Worm (Caenorhabditis elegans) whole organism, mixed stage, embryonic: Measurements from ENCODE around the gene M01H9.10.

Source experiments
- M03D4.4 ChIP-seq: sonication (generic microtip); optimal IDR thresholded peaks from 2 replicates; lab custom pipeline; 2017; ENCODE audit warnings: mild to moderate bottlenecking, missing genetic modification characterization, missing compliant biosample characterization
- bed-3 ChIP-seq: fragments of 200-800 bp; sonication (Bioruptor generic); optimal IDR thresholded peaks from 3 replicates; lab custom pipeline; 2018; ENCODE audit warnings: mild to moderate bottlenecking, missing genetic modification characterization, moderate library complexity, missing compliant biosample characterization
- blmp-1 ChIP-seq: fragments of 150-350 bp; optimal IDR thresholded peaks from 2 replicates; lab custom pipeline; 2014; ENCODE audit warnings: missing biosample characterization, missing genetic modification characterization
- ceh-39 ChIP-seq: fragments of 150-350 bp; optimal IDR thresholded peaks from 2 replicates; lab custom pipeline; 2014; ENCODE audit warnings: missing biosample characterization, missing genetic modification characterization
- ceh-43 ChIP-seq: fragments of 200-800 bp; sonication (Bioruptor generic); optimal IDR thresholded peaks from 2 replicates; lab custom pipeline; 2018; ENCODE audit warnings: mild to moderate bottlenecking, missing genetic modification characterization, moderate library complexity, missing compliant biosample characterization
- ceh-83 ChIP-seq: fragments of 200-800 bp; sonication (Bioruptor generic); optimal IDR thresholded peaks from 2 replicates; lab custom pipeline; 2018; ENCODE audit warnings: mild to moderate bottlenecking, missing genetic modification characterization, missing compliant biosample characterization
- ces-1 ChIP-seq: fragments of 150-350 bp; optimal IDR thresholded peaks from 2 replicates; lab custom pipeline; 2014; ENCODE audit warnings: missing biosample characterization, missing genetic modification reagents, missing genetic modification characterization
- cnd-1 ChIP-seq: fragments of 200-800 bp; sonication (Bioruptor generic); optimal IDR thresholded peaks from 2 replicates; lab custom pipeline; 2018; ENCODE audit warnings: mild to moderate bottlenecking, missing genetic modification characterization, missing compliant biosample characterization
- drap-1 ChIP-seq: fragments of 200-800 bp; sonication (Bioruptor generic); optimal IDR thresholded peaks from 3 replicates; lab custom pipeline; 2018; ENCODE audit warnings: mild to moderate bottlenecking, missing genetic modification characterization, missing compliant biosample characterization
- elt-1 ChIP-seq: sonication (generic microtip); optimal IDR thresholded peaks from 2 replicates; lab custom pipeline; 2017; ENCODE audit warnings: missing genetic modification characterization, mild to moderate bottlenecking, missing compliant biosample characterization, antibody characterized with exemption, moderate library complexity, borderline replicate concordance; ENCODE audit not compliant: insufficient read depth
- flh-1 ChIP-seq: fragments of 200-800 bp; sonication (Bioruptor generic); optimal IDR thresholded peaks from 2 replicates; lab custom pipeline; 2018; ENCODE audit warnings: mild to moderate bottlenecking, missing genetic modification characterization, moderate library complexity, missing compliant biosample characterization
- ham-2 ChIP-seq: fragments of 200-800 bp; sonication (Bioruptor generic); optimal IDR thresholded peaks from 2 replicates; lab custom pipeline; 2018; ENCODE audit warnings: mild to moderate bottlenecking, missing genetic modification characterization, missing compliant biosample characterization
- hlh-1 ChIP-seq: fragments of 150-350 bp; optimal IDR thresholded peaks from 2 replicates; lab custom pipeline; 2014; ENCODE audit warnings: missing biosample characterization, missing genetic modification reagents, missing genetic modification characterization
- lin-13 ChIP-seq: fragments of 150-350 bp; optimal IDR thresholded peaks from 2 replicates; lab custom pipeline; 2014; ENCODE audit warnings: missing biosample characterization, missing genetic modification characterization
- lin-32 ChIP-seq: fragments of 200-800 bp; sonication (Bioruptor generic); optimal IDR thresholded peaks from 2 replicates; lab custom pipeline; 2018; ENCODE audit warnings: mild to moderate bottlenecking, missing genetic modification characterization, missing compliant biosample characterization
- lsy-2 ChIP-seq: fragments of 150-350 bp; optimal IDR thresholded peaks from 2 replicates; lab custom pipeline; 2014; ENCODE audit warnings: missing biosample characterization, missing genetic modification characterization
- mab-5 ChIP-seq: fragments of 150-350 bp; optimal IDR thresholded peaks from 2 replicates; lab custom pipeline; 2014; ENCODE audit warnings: missing biosample characterization, missing genetic modification characterization
- mep-1 ChIP-seq: fragments of 150-350 bp; optimal IDR thresholded peaks from 2 replicates; lab custom pipeline; 2017; ENCODE audit warnings: missing biosample characterization, missing genetic modification reagents, missing genetic modification characterization, inconsistent platforms
- mls-2 ChIP-seq: sonication (generic microtip); optimal IDR thresholded peaks from 2 replicates; lab custom pipeline; 2016; ENCODE audit warnings: mild to moderate bottlenecking, missing genetic modification characterization, moderate library complexity, missing compliant biosample characterization
- nhr-12 ChIP-seq: fragments of 150-350 bp; optimal IDR thresholded peaks from 2 replicates; lab custom pipeline; 2014; ENCODE audit warnings: missing biosample characterization, missing genetic modification characterization
- nhr-237 ChIP-seq: fragments of 150-350 bp; optimal IDR thresholded peaks from 2 replicates; lab custom pipeline; 2014; ENCODE audit warnings: missing biosample characterization, missing genetic modification characterization
- nhr-28 ChIP-seq: fragments of 150-350 bp; optimal IDR thresholded peaks from 2 replicates; lab custom pipeline; 2014; ENCODE audit warnings: missing biosample characterization, missing genetic modification characterization
- nhr-76 ChIP-seq: sonication (generic microtip); optimal IDR thresholded peaks from 2 replicates; lab custom pipeline; 2017; ENCODE audit warnings: missing biosample characterization, missing genetic modification characterization
- sem-2 ChIP-seq: fragments of 200-800 bp; sonication (Bioruptor generic); optimal IDR thresholded peaks from 2 replicates; lab custom pipeline; 2018; ENCODE audit warnings: mild to moderate bottlenecking, missing genetic modification characterization, missing compliant biosample characterization
- sptf-1 ChIP-seq: sonication (generic microtip); optimal IDR thresholded peaks from 2 replicates; lab custom pipeline; 2017; ENCODE audit warnings: mild to moderate bottlenecking, missing genetic modification characterization, moderate library complexity, missing compliant biosample characterization
- tbx-8 ChIP-seq: fragments of 200-800 bp; sonication (Bioruptor generic); optimal IDR thresholded peaks from 2 replicates; lab custom pipeline; 2018; ENCODE audit warnings: mild to moderate bottlenecking, missing genetic modification characterization, moderate library complexity, missing compliant biosample characterization
- unc-120 ChIP-seq: sonication (generic microtip); optimal IDR thresholded peaks from 2 replicates; lab custom pipeline; 2017; ENCODE audit warnings: missing genetic modification characterization, missing compliant biosample characterization; ENCODE audit not compliant: poor library complexity, severe bottlenecking
- unc-62 ChIP-seq: fragments of 150-350 bp; optimal IDR thresholded peaks from 2 replicates; lab custom pipeline; 2014; ENCODE audit warnings: missing biosample characterization, missing genetic modification reagents, missing genetic modification characterization
- zip-8 ChIP-seq: fragments of 150-350 bp; optimal IDR thresholded peaks from 2 replicates; lab custom pipeline; 2014; ENCODE audit warnings: missing biosample characterization, missing genetic modification characterization
- ztf-11 ChIP-seq: fragments of 150-350 bp; optimal IDR thresholded peaks from 2 replicates; lab custom pipeline; 2014; ENCODE audit warnings: missing biosample characterization, missing genetic modification characterization

Gene M01H9.10

ce11 chrIV:4468046-4468727 lies 11.7 kb downstream of the M01H9.10 start:
- TF ChIP-seq mls-2 (tag; lab: Kevin White, UChicago) (no peak), bed-3 (no peak), ceh-83 (GFP tag; lab: Kevin White, UChicago) (peak; percentile 6)
- TF ChIP-seq, all 35 proteins: peak for 1

ce11 chrIV:4465184-4465583 lies 14.7 kb downstream of the M01H9.10 start, which contains the start of gene M01H9.5:
Gene M01H9.5 (plus strand): TSS chrIV:4465484.
- TF ChIP-seq cnd-1 (tag; lab: Kevin White, UChicago) = no peak
- TF ChIP-seq M03D4.4 (tag; lab: Kevin White, UChicago) = no peak
- TF ChIP-seq lin-32 (GFP tag; lab: Kevin White, UChicago) = no peak
- TF ChIP-seq lin-13 (tag; lab: Kevin White, UChicago) = no peak
- TF ChIP-seq elt-1 (tag; lab: Kevin White, UChicago) = no peak
- TF ChIP-seq unc-120 (tag; lab: Kevin White, UChicago) = no peak
- no peak for TF ChIP-seq sem-2
- no peak for TF ChIP-seq ceh-39 (tag; lab: Kevin White, UChicago)
- no peak for TF ChIP-seq ztf-11
- TF ChIP-seq nhr-237 (tag; lab: Kevin White, UChicago) = no peak
- no peak for TF ChIP-seq nhr-28 (tag; lab: Kevin White, UChicago)
- no peak for TF ChIP-seq mab-5 (tag; lab: Kevin White, UChicago)
- TF ChIP-seq ces-1 (GFP tag; lab: Kevin White, UChicago) = no peak
- no peak for TF ChIP-seq unc-62
- no peak for TF ChIP-seq mep-1 (tag; lab: Kevin White, UChicago)
- TF ChIP-seq hlh-1 (tag; lab: Kevin White, UChicago) = no peak
- no peak for TF ChIP-seq bed-3
- no peak for TF ChIP-seq tbx-8 (GFP tag; lab: Kevin White, UChicago)
- no peak for TF ChIP-seq nhr-12 (tag; lab: Kevin White, UChicago)
- no peak for TF ChIP-seq flh-1 (GFP tag; lab: Kevin White, UChicago)
- TF ChIP-seq, all 35 proteins: peak for 0

- TF ChIP-seq unc-120 (tag; lab: Kevin White, UChicago) (no peak), nhr-76 (tag; lab: Kevin White, UChicago) (no peak), cnd-1 (tag; lab: Kevin White, UChicago) (no peak), ces-1 (GFP tag; lab: Kevin White, UChicago) (no peak), nhr-237 (tag; lab: Kevin White, UChicago) (no peak), flh-1 (GFP tag; lab: Kevin White, UChicago) (no peak), ztf-11 (no peak)
Observed at ce11 chrIV:4463132-4463531, 16.8 kb downstream of the M01H9.10 start, which contains the start of gene M01H9.2. Gene M01H9.2 (minus strand): TSS chrIV:4463232.

- no peak for TF ChIP-seq elt-1 (tag; lab: Kevin White, UChicago)
- TF ChIP-seq mep-1 (tag; lab: Kevin White, UChicago) = no peak
- no peak for TF ChIP-seq ceh-83 (GFP tag; lab: Kevin White, UChicago)
- TF ChIP-seq nhr-76 (tag; lab: Kevin White, UChicago) = no peak
- no peak for TF ChIP-seq ztf-11
Observed at ce11 chrIV:4459342-4459741, 20.6 kb downstream of the M01H9.10 start.

ce11 chrIV:4456658-4457057 lies 23.3 kb downstream of the M01H9.10 start:
- TF ChIP-seq elt-1 (tag; lab: Kevin White, UChicago) = no peak
- no peak for TF ChIP-seq sptf-1 (tag; lab: Kevin White, UChicago)

- TF ChIP-seq bed-3 (no peak), ztf-11 (no peak), unc-62 (no peak), ceh-83 (GFP tag; lab: Kevin White, UChicago) (no peak), blmp-1 (tag; lab: Kevin White, UChicago) (no peak), nhr-12 (tag; lab: Kevin White, UChicago) (no peak), cnd-1 (tag; lab: Kevin White, UChicago) (no peak), drap-1 (peak; percentile 41), hlh-1 (tag; lab: Kevin White, UChicago) (peak; percentile 22), zip-8 (tag; lab: Kevin White, UChicago) (no peak), tbx-8 (GFP tag; lab: Kevin White, UChicago) (no peak), nhr-28 (tag; lab: Kevin White, UChicago) (no peak), mls-2 (tag; lab: Kevin White, UChicago) (no peak), elt-1 (tag; lab: Kevin White, UChicago) (no peak), ceh-43 (GFP tag; lab: Kevin White, UChicago) (no peak), ham-2 (GFP tag; lab: Kevin White, UChicago) (peak; percentile 76), nhr-237 (tag; lab: Kevin White, UChicago) (no peak), M03D4.4 (tag; lab: Kevin White, UChicago) (peak; percentile 32), ces-1 (GFP tag; lab: Kevin White, UChicago) (no peak), lin-32 (GFP tag; lab: Kevin White, UChicago) (no peak), sptf-1 (tag; lab: Kevin White, UChicago) (no peak), mab-5 (tag; lab: Kevin White, UChicago) (no peak), lin-13 (tag; lab: Kevin White, UChicago) (no peak), lsy-2 (tag; lab: Kevin White, UChicago) (no peak)
Observed at ce11 chrIV:4454330-4455173, 25.4 kb downstream of the M01H9.10 start, which contains the start of gene R08C7.11. Gene R08C7.11 (minus strand): TSS chrIV:4454937.
